Worm (Caenorhabditis elegans): ENCODE data around the gene T10D4.1.
"Not testable (repeated sequence)": the region's sequence is repeated elsewhere in the genome, so short reads cannot be mapped to it uniquely, and the experiment has no call there.

ce11 chrII:3184858-3185257 lies 34.9 kb downstream of the T10D4.1 start, which contains the start of gene sri-78:
- not testable (repeated sequence) for TF ChIP-seq F13C5.2, hmbx-1 (tag; optimal IDR thresholded peaks at IDR 0.05)
